Fruit fly (Drosophila melanogaster) whole organism, embryonic: ENCODE measurements around the gene CG4278.

Experiments used
- ATbp ChIP-seq: fragments of 200-800 bp; sonication (Bioruptor generic); optimal IDR thresholded peaks from 2 replicates; lab custom pipeline; 2017; ENCODE audit warnings: missing biosample characterization, mild to moderate bottlenecking, missing genetic modification characterization, missing genetic modification reagents
- Atf-2 ChIP-seq: fragments of 200-800 bp; sonication (Bioruptor generic); optimal IDR thresholded peaks from 2 replicates; lab custom pipeline; 2016; ENCODE audit warnings: missing biosample characterization, missing genetic modification characterization
- Bgb ChIP-seq: fragments of 200-800 bp; sonication (Bioruptor generic); IDR thresholded peaks from 2 replicates; pipeline ENCODE4 v1.3.6; 2022; ENCODE audit warnings: missing biosample characterization, missing genetic modification characterization; ENCODE audit not compliant: partially characterized antibody
- CG10543 ChIP-seq: fragments of 200-800 bp; sonication (Bioruptor generic); optimal IDR thresholded peaks from 3 replicates; lab custom pipeline; 2017; ENCODE audit warnings: missing biosample characterization, mild to moderate bottlenecking, missing genetic modification characterization, moderate library complexity
- CG10565 ChIP-seq: fragments of 200-800 bp; sonication (Bioruptor generic); optimal IDR thresholded peaks from 3 replicates; lab custom pipeline; 2016; ENCODE audit warnings: missing biosample characterization, mild to moderate bottlenecking, missing genetic modification characterization
- CG1233 ChIP-seq: fragments of 200-800 bp; sonication (Bioruptor generic); optimal IDR thresholded peaks from 4 replicates; lab custom pipeline; 2018; ENCODE audit warnings: missing biosample characterization, mild to moderate bottlenecking, missing genetic modification characterization
- CG13287 ChIP-seq: fragments of 200-800 bp; sonication (Bioruptor generic); IDR thresholded peaks from 2 replicates; pipeline ENCODE4 v1.3.6; 2022; ENCODE audit warnings: missing biosample characterization, missing genetic modification characterization; ENCODE audit not compliant: partially characterized antibody
- CG14667 ChIP-seq: fragments of 200-800 bp; sonication (Bioruptor generic); IDR thresholded peaks from 2 replicates; pipeline ENCODE4 v1.3.6; 2022; ENCODE audit warnings: missing biosample characterization, missing genetic modification characterization
- CG1529 ChIP-seq: fragments of 200-800 bp; sonication (Bioruptor generic); optimal IDR thresholded peaks from 3 replicates; lab custom pipeline; 2018; ENCODE audit warnings: missing biosample characterization, missing genetic modification characterization
- CG3163 ChIP-seq: fragments of 200-800 bp; sonication (Bioruptor generic); optimal IDR thresholded peaks from 3 replicates; lab custom pipeline; 2016; ENCODE audit warnings: missing biosample characterization, missing genetic modification characterization
- CG34224 ChIP-seq: fragments of 200-800 bp; sonication (Bioruptor generic); IDR thresholded peaks from 3 replicates; pipeline ENCODE4 v1.3.6; 2022; ENCODE audit warnings: missing biosample characterization, missing genetic modification characterization; ENCODE audit not compliant: partially characterized antibody
- CG4328 ChIP-seq: fragments of 200-800 bp; sonication (Bioruptor generic); optimal IDR thresholded peaks from 3 replicates; lab custom pipeline; 2017; ENCODE audit warnings: missing biosample characterization, missing genetic modification reagents, missing genetic modification characterization
- CG43689 ChIP-seq: fragments of 200-800 bp; sonication (Bioruptor generic); IDR thresholded peaks from 2 replicates; pipeline ENCODE4 v1.3.6; 2022; ENCODE audit warnings: missing biosample characterization, missing genetic modification characterization
- CG4404 ChIP-seq: fragments of 200-800 bp; sonication (Bioruptor generic); IDR thresholded peaks from 2 replicates; pipeline ENCODE4 v1.3.6; 2022; ENCODE audit warnings: missing biosample characterization, missing genetic modification characterization
- CG4707 ChIP-seq: fragments of 200-800 bp; sonication (Bioruptor generic); optimal IDR thresholded peaks from 2 replicates; lab custom pipeline; 2018; ENCODE audit warnings: missing biosample characterization, mild to moderate bottlenecking, missing genetic modification characterization, moderate library complexity
- CG8359 ChIP-seq: fragments of 200-800 bp; sonication (Bioruptor generic); optimal IDR thresholded peaks from 2 replicates; lab custom pipeline; 2017; ENCODE audit warnings: missing biosample characterization, mild to moderate bottlenecking, missing genetic modification characterization, borderline replicate concordance
- CG9609 ChIP-seq: fragments of 200-800 bp; sonication (Bioruptor generic); optimal IDR thresholded peaks from 3 replicates; lab custom pipeline; 2016; ENCODE audit warnings: missing biosample characterization, missing genetic modification characterization
- CG9876 ChIP-seq: fragments of 200-800 bp; sonication (Bioruptor generic); optimal IDR thresholded peaks from 2 replicates; lab custom pipeline; 2016; ENCODE audit warnings: missing biosample characterization, missing genetic modification characterization
- CkIIα-i1 ChIP-seq: fragments of 200-800 bp; sonication (Bioruptor generic); IDR thresholded peaks from 2 replicates; pipeline ENCODE4 v1.3.6; 2022; ENCODE audit warnings: missing biosample characterization, missing genetic modification characterization
- Dfd ChIP-seq, 2 experiments: fragments of >200 bp; optimal IDR thresholded peaks; 2 replicates each; lab custom pipeline; 2017; ENCODE audit warnings: missing biosample characterization in 2 of 2, missing genetic modification characterization in 2 of 2
- HLH54F ChIP-seq: fragments of 200-800 bp; sonication (Bioruptor generic); optimal IDR thresholded peaks from 3 replicates; lab custom pipeline; 2016; ENCODE audit warnings: missing biosample characterization, missing genetic modification characterization
- HLHmδ ChIP-seq: fragments of 200-800 bp; sonication (Bioruptor generic); optimal IDR thresholded peaks from 2 replicates; lab custom pipeline; 2018; ENCODE audit warnings: missing biosample characterization, mild to moderate bottlenecking, missing genetic modification characterization, moderate library complexity
- Mrtf ChIP-seq: fragments of 200-800 bp; sonication (Bioruptor generic); IDR thresholded peaks from 3 replicates; pipeline ENCODE4 v1.3.6; 2022; ENCODE audit warnings: missing biosample characterization, missing genetic modification characterization
- PHDP ChIP-seq: fragments of 200-800 bp; sonication (Bioruptor generic); optimal IDR thresholded peaks from 3 replicates; lab custom pipeline; 2018; ENCODE audit warnings: missing biosample characterization, mild to moderate bottlenecking, missing genetic modification characterization, moderate library complexity
- Side ChIP-seq: fragments of 200-800 bp; sonication (Bioruptor generic); optimal IDR thresholded peaks from 2 replicates; lab custom pipeline; 2016; ENCODE audit warnings: missing biosample characterization, missing genetic modification characterization
- Sin3A ChIP-seq: fragments of >200 bp; optimal IDR thresholded peaks from 2 replicates; lab custom pipeline; 2018
- Tbp ChIP-seq: fragments of >200 bp; optimal IDR thresholded peaks from 2 replicates; lab custom pipeline; 2018; ENCODE audit warnings: missing biosample characterization, missing genetic modification characterization
- ac ChIP-seq: fragments of 200-800 bp; sonication (Bioruptor generic); optimal IDR thresholded peaks from 3 replicates; lab custom pipeline; 2017; ENCODE audit warnings: missing biosample characterization, mild to moderate bottlenecking, missing genetic modification characterization
- bigmax ChIP-seq: fragments of 200-800 bp; sonication (Bioruptor generic); optimal IDR thresholded peaks from 2 replicates; lab custom pipeline; 2018; ENCODE audit warnings: missing biosample characterization, mild to moderate bottlenecking, missing genetic modification characterization
- btn ChIP-seq: fragments of 200-800 bp; sonication (Bioruptor generic); optimal IDR thresholded peaks from 2 replicates; lab custom pipeline; 2016; ENCODE audit warnings: missing biosample characterization, missing genetic modification characterization
- corto ChIP-seq: fragments of 200-800 bp; sonication (Bioruptor generic); optimal IDR thresholded peaks from 2 replicates; lab custom pipeline; 2016; ENCODE audit warnings: missing biosample characterization, mild to moderate bottlenecking, missing genetic modification characterization, moderate library complexity
- da ChIP-seq: fragments of 200-800 bp; sonication (Bioruptor generic); optimal IDR thresholded peaks from 2 replicates; lab custom pipeline; 2016; ENCODE audit warnings: missing biosample characterization, missing genetic modification characterization
- ems ChIP-seq: fragments of 200-800 bp; sonication (Bioruptor generic); optimal IDR thresholded peaks from 3 replicates; lab custom pipeline; 2016; ENCODE audit warnings: missing biosample characterization, missing genetic modification characterization
- fru ChIP-seq: fragments of >200 bp; optimal IDR thresholded peaks from 2 replicates; lab custom pipeline; 2017
- gem ChIP-seq: fragments of 200-800 bp; sonication (Bioruptor generic); optimal IDR thresholded peaks from 2 replicates; lab custom pipeline; 2019; ENCODE audit warnings: missing biosample characterization, mild to moderate bottlenecking, missing genetic modification characterization, moderate library complexity
- hb ChIP-seq: fragments of 200-800 bp; sonication (Bioruptor generic); IDR thresholded peaks from 3 replicates; pipeline ENCODE4 v1.3.6; 2022; ENCODE audit warnings: missing biosample characterization, missing genetic modification characterization; ENCODE audit not compliant: partially characterized antibody
- ind ChIP-seq: fragments of 200-800 bp; sonication (Bioruptor generic); optimal IDR thresholded peaks from 3 replicates; lab custom pipeline; 2016; ENCODE audit warnings: missing biosample characterization, missing genetic modification characterization
- jing ChIP-seq: fragments of 200-800 bp; sonication (Bioruptor generic); optimal IDR thresholded peaks from 2 replicates; lab custom pipeline; 2018; ENCODE audit warnings: missing biosample characterization, mild to moderate bottlenecking, missing genetic modification characterization
- lov ChIP-seq, 2 experiments: fragments of 200-800 bp in 1 of 2; fragments of >200 bp in 1 of 2; sonication (Bioruptor generic) in 1 of 2; IDR thresholded peaks in 1 of 2; optimal IDR thresholded peaks in 1 of 2; 2 replicates in 1 of 2; 3 replicates in 1 of 2; pipeline versions ENCODE4 v1.3.6 to Lab custom; 2017 to 2022; ENCODE audit warnings: missing biosample characterization in 1 of 2, missing genetic modification characterization in 1 of 2
- maf-S ChIP-seq: fragments of 200-800 bp; sonication (Bioruptor generic); optimal IDR thresholded peaks from 2 replicates; lab custom pipeline; 2016; ENCODE audit warnings: missing biosample characterization, missing genetic modification characterization
- nau ChIP-seq: fragments of 200-800 bp; sonication (Bioruptor generic); optimal IDR thresholded peaks from 3 replicates; lab custom pipeline; 2017; ENCODE audit warnings: missing biosample characterization, mild to moderate bottlenecking, missing genetic modification characterization, missing genetic modification reagents
- psq ChIP-seq: fragments of 200-800 bp; sonication (Bioruptor generic); optimal IDR thresholded peaks from 2 replicates; lab custom pipeline; 2017; ENCODE audit warnings: missing biosample characterization, missing genetic modification characterization
- row ChIP-seq: fragments of 200-800 bp; sonication (Bioruptor generic); IDR thresholded peaks from 3 replicates; pipeline ENCODE4 v1.3.6; 2022; ENCODE audit warnings: missing biosample characterization, missing genetic modification characterization
- slp2 ChIP-seq: fragments of 200-800 bp; sonication (Bioruptor generic); optimal IDR thresholded peaks from 2 replicates; lab custom pipeline; 2016; ENCODE audit warnings: missing biosample characterization, missing genetic modification characterization
- sna ChIP-seq: fragments of 200-800 bp; sonication (Bioruptor generic); IDR thresholded peaks from 2 replicates; pipeline ENCODE4 v1.3.6; 2022; ENCODE audit warnings: missing biosample characterization, missing genetic modification characterization; ENCODE audit not compliant: partially characterized antibody
- so ChIP-seq: fragments of 200-800 bp; sonication (Bioruptor generic); IDR thresholded peaks from 3 replicates; pipeline ENCODE4 v1.3.6; 2022; ENCODE audit warnings: missing biosample characterization, missing genetic modification characterization
- ssp ChIP-seq: fragments of 200-800 bp; sonication (Bioruptor generic); IDR thresholded peaks from 2 replicates; pipeline ENCODE4 v1.3.6; 2022; ENCODE audit warnings: missing biosample characterization, missing genetic modification characterization
- tx ChIP-seq: fragments of 200-800 bp; sonication (Bioruptor generic); optimal IDR thresholded peaks from 2 replicates; lab custom pipeline; 2016; ENCODE audit warnings: missing biosample characterization, missing genetic modification characterization
- zen2 ChIP-seq: fragments of 200-800 bp; sonication (Bioruptor generic); IDR thresholded peaks from 3 replicates; pipeline ENCODE4 v1.3.6; 2022; ENCODE audit warnings: missing biosample characterization, missing genetic modification characterization; ENCODE audit not compliant: partially characterized antibody
- zfh2 ChIP-seq: fragments of 200-800 bp; sonication (Bioruptor generic); optimal IDR thresholded peaks from 2 replicates; lab custom pipeline; 2016; ENCODE audit warnings: missing biosample characterization, missing genetic modification characterization

The CG4278 gene

DNA sequence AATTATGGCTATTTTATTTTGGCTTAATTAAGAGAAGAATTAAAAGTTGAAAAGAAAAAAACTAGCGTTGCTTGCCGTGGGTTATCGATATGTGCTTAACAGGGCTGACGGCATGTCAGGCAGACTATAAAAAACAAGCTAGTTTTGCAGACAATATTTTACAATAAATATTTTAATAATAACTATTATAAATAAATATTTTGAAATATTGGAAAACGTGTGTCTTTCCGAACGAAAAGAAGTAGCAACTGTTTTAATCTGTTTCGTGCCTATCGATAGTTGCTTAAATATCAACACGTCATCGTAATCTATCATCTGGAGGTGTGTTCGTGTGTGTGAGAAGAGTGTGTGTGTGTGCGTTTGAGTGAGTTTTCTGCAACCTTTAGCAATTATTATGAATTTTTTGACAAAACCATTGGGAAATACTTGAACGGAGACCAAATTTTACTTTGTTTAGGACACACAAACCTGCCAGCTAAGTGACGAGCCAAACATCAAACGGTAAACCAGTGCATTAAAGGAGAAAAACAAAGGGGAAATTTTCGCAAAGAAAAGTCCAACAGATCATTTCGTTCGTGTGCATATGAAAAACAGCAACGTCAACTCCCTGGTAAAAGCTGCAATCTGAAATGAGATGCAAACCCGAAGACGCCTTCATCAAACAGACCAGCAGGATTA, 19.7 kb upstream of the CG4278 start, which contains the start of the genes CG5861 and Syx5 (continued):
- no peak for TF ChIP-seq ems
- no peak; the same call in 2 of the 3 replicates for TF ChIP-seq zen2 (GFP tag; lab: Robert Waterston, UW)
- TF ChIP-seq lov (optimal IDR thresholded peaks at IDR 0.05; lab: Kevin White, UChicago): no peak
- no peak for TF ChIP-seq lov (GFP tag; IDR thresholded peaks at IDR 0.05; lab: Robert Waterston, UW)
- TF ChIP-seq psq: no peak
- TF ChIP-seq CG14667 (GFP tag; lab: Robert Waterston, UW): no peak
- TF ChIP-seq maf-S (GFP tag; lab: Kevin White, UChicago): no peak
- no peak for TF ChIP-seq ac
- no peak for TF ChIP-seq Mrtf
- no peak for TF ChIP-seq CG4707 (GFP tag; lab: Kevin White, UChicago)
- peak; percentile 52 for TF ChIP-seq CG4328
- peak; percentile 92 for TF ChIP-seq CG34224 (GFP tag; lab: Robert Waterston, UW)
- TF ChIP-seq CG4404 (GFP tag; lab: Robert Waterston, UW): 0 out of 2 replicates have a peak, but pooled peaks have one; percentile 25
- no peak for TF ChIP-seq CG8359
- no peak for TF ChIP-seq CG43689
- TF ChIP-seq HLHmδ (GFP tag; lab: Kevin White, UChicago): no peak
- no peak for TF ChIP-seq CG3163 (GFP tag; lab: Kevin White, UChicago)
- no peak for TF ChIP-seq jing
- no peak for TF ChIP-seq CG10565 (GFP tag; lab: Kevin White, UChicago)
- TF ChIP-seq Bgb: peak; percentile 83
- TF ChIP-seq ssp (GFP tag; lab: Robert Waterston, UW): 0 out of 2 replicates have a peak, but pooled peaks have one; percentile 28
- TF ChIP-seq Dfd (GFP tag; optimal IDR thresholded peaks at IDR 0.05; lab: Kevin White, UChicago): no peak
- no peak for TF ChIP-seq so (GFP tag; lab: Robert Waterston, UW)
- no peak for TF ChIP-seq corto (GFP tag; lab: Kevin White, UChicago)
- no peak for TF ChIP-seq fru (lab: Kevin White, UChicago)
- TF ChIP-seq CG13287 (GFP tag; lab: Robert Waterston, UW): peak; percentile 96
- TF ChIP-seq hb (GFP tag; lab: Robert Waterston, UW): peak; percentile 70; the same call in 1 of the 3 replicates
- no peak for TF ChIP-seq ATbp (GFP tag; lab: Kevin White, UChicago)
- no peak for TF ChIP-seq CG9876
- no peak for TF ChIP-seq CkIIα-i1 (GFP tag; lab: Robert Waterston, UW)
- no peak for TF ChIP-seq bigmax (GFP tag; lab: Kevin White, UChicago)
- TF ChIP-seq Side: no peak
- no peak for TF ChIP-seq HLH54F (GFP tag; lab: Kevin White, UChicago)
- peak; percentile 62 for TF ChIP-seq ind
- peak; percentile 0 for TF ChIP-seq Sin3A (lab: Kevin White, UChicago)
- no peak for TF ChIP-seq btn (GFP tag; lab: Kevin White, UChicago)
- TF ChIP-seq gem (tag; lab: Kevin White, UChicago): peak; percentile 76
- peak; percentile 75 for TF ChIP-seq CG10543 (GFP tag; lab: Kevin White, UChicago)
- TF ChIP-seq da (GFP tag; lab: Kevin White, UChicago): no peak
- TF ChIP-seq Tbp (GFP tag; lab: Kevin White, UChicago): no peak
- no peak for TF ChIP-seq CG9609 (GFP tag; lab: Kevin White, UChicago)
- TF ChIP-seq sna (GFP tag; lab: Robert Waterston, UW): peak; percentile 95
- peak; percentile 53 for TF ChIP-seq nau (GFP tag; lab: Kevin White, UChicago)
- TF ChIP-seq tx (GFP tag; lab: Kevin White, UChicago): no peak
- peak; percentile 28 for TF ChIP-seq zfh2 (GFP tag; lab: Kevin White, UChicago)
- TF ChIP-seq CG1529 (GFP tag; lab: Kevin White, UChicago): peak; percentile 1
- TF ChIP-seq PHDP (tag; lab: Kevin White, UChicago): peak; percentile 57
- peak; percentile 29 for TF ChIP-seq CG1233 (GFP tag; lab: Kevin White, UChicago)
- TF ChIP-seq row (GFP tag; lab: Robert Waterston, UW): peak; percentile 86
- TF ChIP-seq Atf-2: no peak
- TF ChIP-seq slp2 (GFP tag; lab: Kevin White, UChicago): no peak
